Worm (Caenorhabditis elegans) whole organism, L4 larva: Measurements from ENCODE around the gene C16A3.6.
A peak's percentile ranks its signal among the peaks of the same experiment; 100 is the strongest.

Experiments used
- D1046.2 ChIP-seq: fragments of 200-800 bp; sonication (Bioruptor generic); IDR thresholded peaks from 2 replicates; pipeline ENCODE4 v1.3.6; 2022; ENCODE audit warnings: missing genetic modification characterization, missing compliant biosample characterization
- F10B5.3 ChIP-seq: sonication (generic microtip); optimal IDR thresholded peaks from 2 replicates; lab custom pipeline; 2016; ENCODE audit warnings: mild to moderate bottlenecking, missing genetic modification characterization, missing compliant biosample characterization
- F37D6.2 ChIP-seq: sonication (generic microtip); optimal IDR thresholded peaks from 2 replicates; lab custom pipeline; 2016; ENCODE audit warnings: mild to moderate bottlenecking, missing genetic modification characterization, missing compliant biosample characterization
- F44E2.7 ChIP-seq: fragments of 200-800 bp; sonication (Bioruptor generic); IDR thresholded peaks from 2 replicates; pipeline ENCODE4 v2.1.2; 2022; ENCODE audit warnings: missing genetic modification characterization, missing compliant biosample characterization
- F49E8.2 ChIP-seq: sonication (generic microtip); optimal IDR thresholded peaks from 2 replicates; lab custom pipeline; 2016; ENCODE audit warnings: missing compliant biosample characterization, mild to moderate bottlenecking, missing genetic modification characterization, borderline replicate concordance
- T26A8.4 ChIP-seq: fragments of 200-800 bp; sonication (Bioruptor generic); IDR thresholded peaks from 2 replicates; pipeline ENCODE4 v1.3.6; 2022; ENCODE audit warnings: missing genetic modification characterization, missing compliant biosample characterization
- Y105C5A.15 ChIP-seq: fragments of 200-800 bp; sonication (Bioruptor generic); IDR thresholded peaks from 2 replicates; pipeline ENCODE4 v1.3.6; 2022; ENCODE audit warnings: missing genetic modification characterization, missing compliant biosample characterization
- Y75B8A.6 ChIP-seq: fragments of 200-800 bp; sonication (Bioruptor generic); IDR thresholded peaks from 2 replicates; pipeline ENCODE4 v1.3.6; 2022; ENCODE audit warnings: missing genetic modification reagents, missing genetic modification characterization, missing compliant biosample characterization
- ZK337.2 ChIP-seq: fragments of 200-800 bp; sonication (Bioruptor generic); IDR thresholded peaks from 2 replicates; pipeline ENCODE4 v1.3.6; 2022; ENCODE audit warnings: missing genetic modification reagents, missing genetic modification characterization, missing compliant biosample characterization
- ZK546.5 ChIP-seq, 2 experiments: sonication (generic microtip); optimal IDR thresholded peaks; 2 replicates each; lab custom pipeline; 2017; ENCODE audit warnings: missing biosample characterization in 2 of 2, missing genetic modification characterization in 2 of 2
- aha-1 ChIP-seq: fragments of 150-350 bp; peaks from one replicate; lab custom pipeline; 2014; ENCODE audit warnings: missing biosample characterization, missing genetic modification characterization
- aly-2 ChIP-seq: sonication (generic microtip); optimal IDR thresholded peaks from 2 replicates; lab custom pipeline; 2018; ENCODE audit warnings: missing biosample characterization, missing genetic modification characterization
- ama-1 ChIP-seq: fragments of 150-350 bp; optimal IDR thresholded peaks from 2 replicates; lab custom pipeline; 2014; ENCODE audit warnings: inconsistent platforms, mixed read lengths
- ceh-20 ChIP-seq: fragments of 200-800 bp; sonication (Bioruptor generic); IDR thresholded peaks from 2 replicates; pipeline ENCODE4 v1.3.6; 2022; ENCODE audit warnings: missing genetic modification reagents, missing genetic modification characterization, missing compliant biosample characterization
- ceh-32 ChIP-seq: sonication (generic microtip); optimal IDR thresholded peaks from 2 replicates; lab custom pipeline; 2016; ENCODE audit warnings: mild to moderate bottlenecking, missing genetic modification characterization, missing compliant biosample characterization; ENCODE audit not compliant: poor library complexity
- daf-12 ChIP-seq: fragments of 150-350 bp; optimal IDR thresholded peaks from 2 replicates; lab custom pipeline; 2014; ENCODE audit warnings: missing biosample characterization, missing genetic modification reagents, missing genetic modification characterization
- dmd-6 ChIP-seq: fragments of 200-800 bp; sonication (Bioruptor generic); IDR thresholded peaks from 2 replicates; pipeline ENCODE4 v1.3.6; 2022; ENCODE audit warnings: missing genetic modification reagents, missing genetic modification characterization, missing compliant biosample characterization
- dmd-9 ChIP-seq: fragments of 200-800 bp; sonication (Bioruptor generic); IDR thresholded peaks from 2 replicates; pipeline ENCODE4 v1.3.6; 2022; ENCODE audit warnings: missing genetic modification reagents, missing genetic modification characterization, missing compliant biosample characterization
- duxl-1 ChIP-seq: sonication (generic microtip); optimal IDR thresholded peaks from 2 replicates; lab custom pipeline; 2016; ENCODE audit warnings: mild to moderate bottlenecking, missing genetic modification characterization, moderate library complexity, missing compliant biosample characterization; ENCODE audit not compliant: poor library complexity
- fos-1 ChIP-seq: fragments of 150-350 bp; optimal IDR thresholded peaks from 2 replicates; lab custom pipeline; 2014; ENCODE audit warnings: missing biosample characterization, missing genetic modification characterization
- gei-8 ChIP-seq: fragments of 200-800 bp; sonication (Bioruptor generic); optimal IDR thresholded peaks from 2 replicates; lab custom pipeline; 2018; ENCODE audit warnings: mild to moderate bottlenecking, missing genetic modification characterization, missing compliant biosample characterization
- hif-1 ChIP-seq, 2 experiments: sonication (generic microtip); optimal IDR thresholded peaks; 2 replicates each; lab custom pipeline; 2016 to 2017; ENCODE audit warnings: missing compliant biosample characterization in 2 of 2, missing genetic modification characterization in 2 of 2, missing genetic modification reagents in 2 of 2, missing genotype in 2 of 2, mild to moderate bottlenecking in 1 of 2
- hlh-11 ChIP-seq: fragments of 200-800 bp; sonication (Bioruptor generic); optimal IDR thresholded peaks from 2 replicates; lab custom pipeline; 2018; ENCODE audit warnings: mild to moderate bottlenecking, missing genetic modification characterization, missing compliant biosample characterization
- hlh-30 ChIP-seq: sonication (generic microtip); optimal IDR thresholded peaks from 2 replicates; lab custom pipeline; 2017; ENCODE audit warnings: antibody characterized with exemption, mild to moderate bottlenecking, missing genetic modification characterization, missing compliant biosample characterization; ENCODE audit not compliant: insufficient read depth
- hmg-1.1 ChIP-seq: fragments of 200-800 bp; sonication (Bioruptor generic); IDR thresholded peaks from 2 replicates; pipeline ENCODE4 v1.3.6; 2022; ENCODE audit warnings: missing genetic modification reagents, missing genetic modification characterization, missing compliant biosample characterization
- lin-1 ChIP-seq: fragments of 200-800 bp; sonication (Bioruptor generic); IDR thresholded peaks from 2 replicates; pipeline ENCODE4 v1.3.6; 2022; ENCODE audit warnings: missing genetic modification reagents, missing genetic modification characterization, missing compliant biosample characterization
- lin-29 ChIP-seq: fragments of 200-800 bp; sonication (Bioruptor generic); IDR thresholded peaks from 2 replicates; pipeline ENCODE4 v1.3.6; 2022; ENCODE audit warnings: missing genetic modification reagents, missing genetic modification characterization, missing compliant biosample characterization
- lsy-2 ChIP-seq, 2 experiments: fragments of 150-350 bp in 1 of 2; sonication (generic microtip) in 1 of 2; optimal IDR thresholded peaks; 2 replicates each; lab custom pipeline; 2014 to 2017; ENCODE audit warnings: missing biosample characterization in 2 of 2, missing genetic modification characterization in 2 of 2
- mdl-1 ChIP-seq, 2 experiments: fragments of 150-350 bp in 1 of 2; sonication (generic microtip) in 1 of 2; optimal IDR thresholded peaks; 2 replicates each; lab custom pipeline; 2014 to 2017; ENCODE audit warnings: missing biosample characterization in 2 of 2, missing genetic modification characterization in 2 of 2
- mep-1 ChIP-seq: fragments of 150-350 bp; sonication (generic microtip); optimal IDR thresholded peaks from 3 replicates; lab custom pipeline; 2014; ENCODE audit warnings: missing biosample characterization, missing genetic modification characterization
- mes-2 ChIP-seq: sonication (generic microtip); optimal IDR thresholded peaks from 2 replicates; lab custom pipeline; 2016; ENCODE audit warnings: missing genotype, mild to moderate bottlenecking, missing genetic modification characterization, missing compliant biosample characterization; ENCODE audit not compliant: poor library complexity, severe bottlenecking
- mxl-2 ChIP-seq: fragments of 200-800 bp; sonication (Bioruptor generic); conservative IDR thresholded peaks from 2 replicates; pipeline ENCODE4 v1.3.6; 2022; ENCODE audit warnings: missing genetic modification reagents, missing genetic modification characterization, missing compliant biosample characterization
- mxl-3 ChIP-seq: fragments of 200-800 bp; sonication (Bioruptor generic); optimal IDR thresholded peaks from 2 replicates; lab custom pipeline; 2018; ENCODE audit warnings: mild to moderate bottlenecking, missing genetic modification characterization, missing compliant biosample characterization
- nhr-102 ChIP-seq: sonication (generic microtip); optimal IDR thresholded peaks from 2 replicates; lab custom pipeline; 2016; ENCODE audit warnings: mild to moderate bottlenecking, missing genetic modification characterization, moderate library complexity, missing compliant biosample characterization
- nhr-28 ChIP-seq: fragments of 150-350 bp; optimal IDR thresholded peaks from 2 replicates; lab custom pipeline; 2014; ENCODE audit warnings: missing biosample characterization, missing genetic modification characterization
- nhr-6 ChIP-seq: fragments of 150-350 bp; optimal IDR thresholded peaks from 2 replicates; lab custom pipeline; 2014; ENCODE audit warnings: missing biosample characterization, missing genetic modification characterization
- nhr-76 ChIP-seq: fragments of 150-350 bp; optimal IDR thresholded peaks from 2 replicates; lab custom pipeline; 2014; ENCODE audit warnings: missing biosample characterization, missing genetic modification characterization
- sdz-12 ChIP-seq: fragments of 200-800 bp; sonication (Bioruptor generic); optimal IDR thresholded peaks from 2 replicates; lab custom pipeline; 2018; ENCODE audit warnings: mild to moderate bottlenecking, missing genetic modification characterization, missing compliant biosample characterization
- spr-3 ChIP-seq: fragments of 200-800 bp; sonication (Bioruptor generic); optimal IDR thresholded peaks from 2 replicates; lab custom pipeline; 2018; ENCODE audit warnings: mild to moderate bottlenecking, missing genetic modification characterization, missing compliant biosample characterization
- tag-97 ChIP-seq: fragments of 200-800 bp; sonication (Bioruptor generic); IDR thresholded peaks from 2 replicates; pipeline ENCODE4 v1.3.6; 2022; ENCODE audit warnings: missing genetic modification characterization, missing compliant biosample characterization
- tra-1 ChIP-seq: fragments of 200-800 bp; sonication (Bioruptor generic); IDR thresholded peaks from 2 replicates; pipeline ENCODE4 v1.3.6; 2022; ENCODE audit warnings: missing genetic modification reagents, missing genetic modification characterization, missing compliant biosample characterization
- unc-130 ChIP-seq: sonication (generic microtip); optimal IDR thresholded peaks from 2 replicates; lab custom pipeline; 2016; ENCODE audit warnings: missing genetic modification reagents, missing genetic modification characterization, missing compliant biosample characterization
- unc-39 ChIP-seq: sonication (generic microtip); optimal IDR thresholded peaks from 2 replicates; lab custom pipeline; 2017; ENCODE audit warnings: missing biosample characterization, missing genetic modification characterization
- unc-62 ChIP-seq, 3 experiments: fragments of 150-350 bp in 1 of 3; sonication (generic microtip); optimal IDR thresholded peaks in 2 of 3; peaks in 1 of 3; 1 replicate in 1 of 3; 2 replicates in 2 of 3; lab custom pipeline; 2014 to 2017; ENCODE audit warnings: missing biosample characterization in 3 of 3, missing genetic modification characterization in 3 of 3, missing genetic modification reagents in 3 of 3, missing genotype in 1 of 3
- zip-11 ChIP-seq: fragments of 200-800 bp; sonication (Bioruptor generic); IDR thresholded peaks from 2 replicates; pipeline ENCODE4 v1.3.6; 2022; ENCODE audit warnings: missing genetic modification characterization, missing compliant biosample characterization
- zip-2 ChIP-seq: fragments of 150-350 bp; optimal IDR thresholded peaks from 2 replicates; lab custom pipeline; 2014; ENCODE audit warnings: missing biosample characterization, missing genetic modification characterization
- ztf-11 ChIP-seq: fragments of 150-350 bp; optimal IDR thresholded peaks from 2 replicates; lab custom pipeline; 2014; ENCODE audit warnings: missing biosample characterization, missing genetic modification characterization

C16A3.6 gene

DNA sequence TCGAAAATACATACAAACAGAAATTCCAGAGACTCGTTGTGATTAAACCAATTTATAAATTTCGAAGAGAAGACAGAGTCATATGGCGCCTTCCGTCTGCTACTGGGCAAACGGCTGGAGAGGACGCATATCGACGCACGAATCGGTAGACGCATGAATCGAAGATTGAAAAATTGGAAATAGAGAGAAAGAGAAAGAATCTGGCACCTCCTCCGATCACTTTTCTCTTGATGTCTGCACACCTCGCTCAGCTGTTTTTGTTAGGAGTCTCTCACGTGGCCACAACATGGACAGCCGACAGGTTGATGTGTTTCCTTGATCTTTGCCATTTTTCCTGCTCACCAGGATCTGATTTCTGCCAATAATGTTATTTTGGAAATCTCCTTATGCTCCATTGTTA lies 18.9 kb upstream of the C16A3.6 start:
- no peak for TF ChIP-seq daf-12 (tag; lab: Kevin White, UChicago)
- TF ChIP-seq tra-1 (GFP tag; lab: Robert Waterston, UW), result 0 out of 2 replicates have a peak, but pooled peaks have one; percentile 41
- TF ChIP-seq mdl-1 (tag; optimal IDR thresholded peaks at IDR 0.05; lab: Kevin White, UChicago), result peak in 1 of 2 experiments; percentile 12
- no peak for TF ChIP-seq nhr-6 (tag; lab: Kevin White, UChicago)
- TF ChIP-seq F10B5.3 (tag; lab: Kevin White, UChicago), result no peak
- no peak for TF ChIP-seq ama-1 (lab: Kevin White, UChicago)
- no peak for TF ChIP-seq dmd-9 (GFP tag; lab: Robert Waterston, UW)
- TF ChIP-seq F44E2.7, result no peak
- peak; percentile 52 for TF ChIP-seq hlh-30 (tag; lab: Kevin White, UChicago)
- TF ChIP-seq unc-62 (GFP tag; optimal IDR thresholded peaks at IDR 0.05 in 1 of 2; lab: Kevin White, UChicago), result peak in 1 of 2 experiments; percentile 96
- TF ChIP-seq unc-62 (tag; optimal IDR thresholded peaks at IDR 0.05; lab: Kevin White, UChicago), result no peak
- TF ChIP-seq fos-1 (tag; lab: Kevin White, UChicago), result no peak
- TF ChIP-seq mxl-3 (GFP tag; lab: Kevin White, UChicago), result peak; percentile 62
- peak; percentile 38 for TF ChIP-seq nhr-76 (tag; lab: Kevin White, UChicago)
- peak; percentile 72 for TF ChIP-seq hlh-11 (tag; lab: Kevin White, UChicago)
- no peak for TF ChIP-seq lin-1 (GFP tag; lab: Robert Waterston, UW)
- no peak for TF ChIP-seq ZK546.5 (tag; optimal IDR thresholded peaks at IDR 0.05; lab: Kevin White, UChicago)
- no peak for TF ChIP-seq Y105C5A.15 (GFP tag; lab: Robert Waterston, UW)
- no peak for TF ChIP-seq nhr-102 (tag; lab: Kevin White, UChicago)
- no peak for TF ChIP-seq zip-11 (GFP tag; lab: Robert Waterston, UW)
- peak; percentile 35 for TF ChIP-seq nhr-28 (tag; lab: Kevin White, UChicago)
- no peak for TF ChIP-seq ceh-32 (tag; lab: Kevin White, UChicago)
- no peak for TF ChIP-seq tag-97 (GFP tag; lab: Robert Waterston, UW)
- no peak for TF ChIP-seq duxl-1 (tag; lab: Kevin White, UChicago)
- no peak for TF ChIP-seq F49E8.2 (tag; lab: Kevin White, UChicago)
- peak; percentile 57 for TF ChIP-seq dmd-6 (GFP tag; lab: Robert Waterston, UW)
- no peak for TF ChIP-seq mxl-2 (GFP tag; lab: Robert Waterston, UW)
- TF ChIP-seq lsy-2 (tag; optimal IDR thresholded peaks at IDR 0.05; lab: Kevin White, UChicago), result peak in 1 of 2 experiments; percentile 31
- no peak for TF ChIP-seq ceh-20 (GFP tag; lab: Robert Waterston, UW)
- no peak for TF ChIP-seq lin-29 (GFP tag; lab: Robert Waterston, UW)
- TF ChIP-seq ztf-11 (tag; lab: Kevin White, UChicago), result no peak
- TF ChIP-seq F37D6.2 (tag; lab: Kevin White, UChicago), result no peak
- TF ChIP-seq zip-2 (tag; lab: Kevin White, UChicago), result no peak
- peak; percentile 96 for TF ChIP-seq aha-1 (tag; lab: Kevin White, UChicago)
- TF ChIP-seq Y75B8A.6, result no peak
- peak; percentile 1 for TF ChIP-seq mes-2 (tag; lab: Kevin White, UChicago)
- no peak for TF ChIP-seq gei-8 (GFP tag; lab: Kevin White, UChicago)

DNA sequence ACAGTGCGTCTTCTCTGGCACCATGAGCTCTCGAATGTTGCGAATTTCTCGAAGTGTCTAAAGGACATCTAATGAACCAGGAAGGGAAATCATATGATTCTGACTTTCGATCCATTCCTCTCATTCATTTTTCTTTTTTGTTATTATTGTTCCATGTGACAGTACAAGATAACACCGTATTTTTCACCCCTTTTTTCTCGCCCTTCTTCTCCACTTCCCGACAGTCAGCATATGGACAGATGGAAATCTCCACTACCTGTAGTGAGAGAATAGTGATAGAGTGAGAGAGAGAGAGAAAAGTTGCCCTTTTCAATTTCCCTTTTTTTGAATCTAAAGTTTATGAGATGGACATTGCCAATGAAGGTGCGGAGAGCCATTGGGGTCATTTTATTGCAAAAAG lies 18.2 kb upstream of the C16A3.6 start:
- no peak for TF ChIP-seq hif-1 (tag; optimal IDR thresholded peaks at IDR 0.05; lab: Kevin White, UChicago)
- TF ChIP-seq mes-2 (tag; lab: Kevin White, UChicago), result peak; percentile 19
- TF ChIP-seq daf-12 (tag; lab: Kevin White, UChicago), result no peak
- TF ChIP-seq unc-39 (tag; lab: Kevin White, UChicago), result no peak
- TF ChIP-seq ZK546.5 (tag; optimal IDR thresholded peaks at IDR 0.05; lab: Kevin White, UChicago), result no peak
- no peak for TF ChIP-seq unc-130
- TF ChIP-seq aha-1 (tag; lab: Kevin White, UChicago), result peak; percentile 95
- TF ChIP-seq hlh-30 (tag; lab: Kevin White, UChicago), result peak; percentile 78
- TF ChIP-seq dmd-6 (GFP tag; lab: Robert Waterston, UW), result peak; percentile 71
- TF ChIP-seq mep-1 (tag; lab: Kevin White, UChicago), result no peak
- TF ChIP-seq tra-1 (GFP tag; lab: Robert Waterston, UW), result no peak
- TF ChIP-seq ZK337.2 (GFP tag; lab: Robert Waterston, UW), result no peak
- TF ChIP-seq nhr-28 (tag; lab: Kevin White, UChicago), result peak; percentile 90
- TF ChIP-seq T26A8.4 (GFP tag; lab: Robert Waterston, UW), result no peak
- peak in 1 of 2 experiments; percentile 24 for TF ChIP-seq lsy-2 (tag; optimal IDR thresholded peaks at IDR 0.05; lab: Kevin White, UChicago)
- peak; percentile 67 for TF ChIP-seq mxl-3 (GFP tag; lab: Kevin White, UChicago)
- 0 out of 2 replicates have a peak, but pooled peaks have one; percentile 7 for TF ChIP-seq hmg-1.1 (GFP tag; lab: Robert Waterston, UW)
- no peak for TF ChIP-seq sdz-12 (GFP tag; lab: Kevin White, UChicago)
- TF ChIP-seq Y75B8A.6, result no peak
- TF ChIP-seq spr-3, result no peak
- TF ChIP-seq aly-2 (tag; lab: Kevin White, UChicago), result no peak
- no peak for TF ChIP-seq duxl-1 (tag; lab: Kevin White, UChicago)
- no peak for TF ChIP-seq D1046.2 (GFP tag; lab: Robert Waterston, UW)
